Fruit fly (Drosophila melanogaster) whole organism, embryonic: ENCODE data around the gene CdGAPr.
A peak's percentile ranks its signal among the peaks of the same experiment; 100 is the strongest.

ENCODE experiments used
- Atf-2 ChIP-seq: fragments of 200-800 bp; sonication (Bioruptor generic); optimal IDR thresholded peaks from 2 replicates; lab custom pipeline; 2016; ENCODE audit warnings: missing biosample characterization, missing genetic modification characterization
- Atf6 ChIP-seq: fragments of 200-800 bp; sonication (Bioruptor generic); IDR thresholded peaks from 2 replicates; pipeline ENCODE4 v1.3.6; 2022; ENCODE audit warnings: missing biosample characterization, missing genetic modification characterization
- CG10366 ChIP-seq: fragments of 200-800 bp; sonication (Bioruptor generic); IDR thresholded peaks from 2 replicates; pipeline ENCODE4 v1.3.6; 2022; ENCODE audit warnings: missing biosample characterization, missing genetic modification characterization
- CG10979 ChIP-seq: fragments of 200-800 bp; sonication (Bioruptor generic); optimal IDR thresholded peaks from 2 replicates; lab custom pipeline; 2018; ENCODE audit warnings: missing biosample characterization, mild to moderate bottlenecking, missing genetic modification characterization, moderate library complexity
- CG12155 ChIP-seq: fragments of 200-800 bp; sonication (Bioruptor generic); optimal IDR thresholded peaks from 3 replicates; lab custom pipeline; 2016; ENCODE audit warnings: missing biosample characterization, missing genetic modification characterization
- CG12769 ChIP-seq: fragments of 200-800 bp; sonication (Bioruptor generic); optimal IDR thresholded peaks from 2 replicates; lab custom pipeline; 2019; ENCODE audit warnings: missing biosample characterization, mild to moderate bottlenecking, missing genetic modification characterization, moderate library complexity
- CG14860 ChIP-seq: fragments of 200-800 bp; sonication (Bioruptor generic); IDR thresholded peaks from 3 replicates; pipeline ENCODE4 v1.3.6; 2022; ENCODE audit warnings: missing biosample characterization, missing genetic modification characterization; ENCODE audit not compliant: partially characterized antibody
- CG17361 ChIP-seq: fragments of 200-800 bp; sonication (Bioruptor generic); IDR thresholded peaks from 3 replicates; pipeline ENCODE4 v1.3.6; 2022; ENCODE audit warnings: missing biosample characterization, missing genetic modification characterization
- CG2120 ChIP-seq: fragments of 200-800 bp; sonication (Bioruptor generic); optimal IDR thresholded peaks from 3 replicates; lab custom pipeline; 2016; ENCODE audit warnings: missing biosample characterization, missing genetic modification characterization
- CG31441 ChIP-seq: fragments of 200-800 bp; sonication (Bioruptor generic); IDR thresholded peaks from 2 replicates; pipeline ENCODE4 v1.3.6; 2022; ENCODE audit warnings: missing biosample characterization, missing genetic modification characterization
- CG32532 ChIP-seq: fragments of 200-800 bp; sonication (Bioruptor generic); IDR thresholded peaks from 2 replicates; pipeline ENCODE4 v1.3.6; 2022; ENCODE audit warnings: missing biosample characterization, missing genetic modification characterization
- CG4282 ChIP-seq: fragments of 200-800 bp; sonication (Bioruptor generic); optimal IDR thresholded peaks from 2 replicates; lab custom pipeline; 2016; ENCODE audit warnings: missing biosample characterization, missing genetic modification characterization
- CG5180 ChIP-seq: fragments of 200-800 bp; sonication (Bioruptor generic); optimal IDR thresholded peaks from 3 replicates; lab custom pipeline; 2017; ENCODE audit warnings: missing biosample characterization, missing genetic modification characterization, mild to moderate bottlenecking, moderate library complexity, missing genetic modification reagents
- CG6813 ChIP-seq: fragments of 200-800 bp; sonication (Bioruptor generic); optimal IDR thresholded peaks from 2 replicates; lab custom pipeline; 2017; ENCODE audit warnings: missing biosample characterization, missing genetic modification characterization, mild to moderate bottlenecking, moderate library complexity, missing genetic modification reagents
- CG6854 ChIP-seq: fragments of 200-800 bp; sonication (Bioruptor generic); optimal IDR thresholded peaks from 3 replicates; lab custom pipeline; 2017; ENCODE audit warnings: missing biosample characterization, mild to moderate bottlenecking, missing genetic modification characterization
- CG7372 ChIP-seq: fragments of 200-800 bp; sonication (Bioruptor generic); IDR thresholded peaks from 2 replicates; pipeline ENCODE4 v1.3.6; 2022; ENCODE audit warnings: missing biosample characterization, missing genetic modification characterization
- CG8478 ChIP-seq: fragments of >200 bp; optimal IDR thresholded peaks from 2 replicates; lab custom pipeline; 2018
- CrebB ChIP-seq: fragments of 200-800 bp; sonication (Bioruptor generic); optimal IDR thresholded peaks from 3 replicates; lab custom pipeline; 2018; ENCODE audit warnings: missing biosample characterization, mild to moderate bottlenecking, missing genetic modification characterization
- Dad ChIP-seq: fragments of 200-800 bp; sonication (Bioruptor generic); optimal IDR thresholded peaks from 3 replicates; lab custom pipeline; 2016; ENCODE audit warnings: missing biosample characterization, missing genetic modification characterization
- Deaf1 ChIP-seq: fragments of 200-800 bp; optimal IDR thresholded peaks from 3 replicates; lab custom pipeline; 2019; ENCODE audit warnings: missing biosample characterization, mild to moderate bottlenecking, missing genetic modification characterization, moderate library complexity
- E2f2 ChIP-seq: fragments of 200-800 bp; sonication (Bioruptor generic); IDR thresholded peaks from 2 replicates; pipeline ENCODE4 v1.3.6; 2022; ENCODE audit warnings: missing biosample characterization, missing genetic modification characterization
- HLH3B ChIP-seq: fragments of 200-800 bp; sonication (Bioruptor generic); IDR thresholded peaks from 2 replicates; pipeline ENCODE4 v1.3.6; 2022; ENCODE audit warnings: missing biosample characterization, missing genetic modification characterization
- Hr51 ChIP-seq, 2 experiments: fragments of 200-800 bp; sonication (Bioruptor generic); optimal IDR thresholded peaks; 2 replicates in 1 of 2; 3 replicates in 1 of 2; lab custom pipeline; 2016 to 2018; ENCODE audit warnings: missing biosample characterization in 2 of 2, missing genetic modification characterization in 2 of 2, mild to moderate bottlenecking in 1 of 2, moderate library complexity in 1 of 2
- Hr78 ChIP-seq, 2 experiments: fragments of 200-800 bp in 1 of 2; fragments of >200 bp in 1 of 2; sonication (Bioruptor generic) in 1 of 2; optimal IDR thresholded peaks; 2 replicates each; lab custom pipeline; 2017 to 2019; ENCODE audit warnings: missing biosample characterization in 2 of 2, missing genetic modification characterization in 2 of 2, mild to moderate bottlenecking in 1 of 2, moderate library complexity in 1 of 2
- Max ChIP-seq: fragments of 200-800 bp; sonication (Bioruptor generic); optimal IDR thresholded peaks from 2 replicates; lab custom pipeline; 2016; ENCODE audit warnings: missing biosample characterization, mild to moderate bottlenecking, missing genetic modification characterization
- Ptx1 ChIP-seq: fragments of 200-800 bp; sonication (Bioruptor generic); IDR thresholded peaks from 2 replicates; pipeline ENCODE4 v1.3.6; 2022; ENCODE audit warnings: missing biosample characterization, missing genetic modification characterization
- Rx ChIP-seq: fragments of 200-800 bp; sonication (Bioruptor generic); IDR thresholded peaks from 2 replicates; pipeline ENCODE4 v1.3.6; 2022; ENCODE audit warnings: missing biosample characterization, missing genetic modification characterization
- Sry-δ ChIP-seq: fragments of 200-800 bp; sonication (Bioruptor generic); optimal IDR thresholded peaks from 2 replicates; lab custom pipeline; 2016; ENCODE audit warnings: missing biosample characterization, missing genetic modification characterization
- ase ChIP-seq: fragments of 200-800 bp; sonication (Bioruptor generic); IDR thresholded peaks from 3 replicates; pipeline ENCODE4 v1.3.6; 2022; ENCODE audit warnings: missing biosample characterization, missing genetic modification characterization
- bbx ChIP-seq: fragments of 200-800 bp; sonication (Bioruptor generic); IDR thresholded peaks from 2 replicates; pipeline ENCODE4 v1.3.6; 2022; ENCODE audit warnings: missing biosample characterization, missing genetic modification characterization; ENCODE audit not compliant: partially characterized antibody
- chn ChIP-seq: fragments of 200-800 bp; sonication (Bioruptor generic); optimal IDR thresholded peaks from 2 replicates; lab custom pipeline; 2016; ENCODE audit warnings: missing biosample characterization, missing genetic modification characterization
- ci ChIP-seq: fragments of 200-800 bp; sonication (Bioruptor generic); IDR thresholded peaks from 3 replicates; pipeline ENCODE4 v1.3.6; 2022; ENCODE audit warnings: missing biosample characterization, missing genetic modification characterization
- da ChIP-seq: fragments of 200-800 bp; sonication (Bioruptor generic); optimal IDR thresholded peaks from 2 replicates; lab custom pipeline; 2016; ENCODE audit warnings: missing biosample characterization, missing genetic modification characterization
- dm ChIP-seq: fragments of 200-800 bp; sonication (Bioruptor generic); optimal IDR thresholded peaks from 3 replicates; lab custom pipeline; 2016; ENCODE audit warnings: missing biosample characterization, missing genetic modification characterization
- dysf ChIP-seq: fragments of 200-800 bp; sonication (Bioruptor generic); IDR thresholded peaks from 3 replicates; pipeline ENCODE4 v1.3.6; 2022; ENCODE audit warnings: missing biosample characterization, missing genetic modification characterization
- ems ChIP-seq: fragments of 200-800 bp; sonication (Bioruptor generic); optimal IDR thresholded peaks from 3 replicates; lab custom pipeline; 2016; ENCODE audit warnings: missing biosample characterization, missing genetic modification characterization
- kah ChIP-seq: fragments of 200-800 bp; sonication (Bioruptor generic); optimal IDR thresholded peaks from 2 replicates; lab custom pipeline; 2018; ENCODE audit warnings: missing biosample characterization, mild to moderate bottlenecking, missing genetic modification characterization
- knrl ChIP-seq: fragments of 200-800 bp; sonication (Bioruptor generic); IDR thresholded peaks from 3 replicates; pipeline ENCODE4 v1.3.6; 2022; ENCODE audit warnings: missing biosample characterization, missing genetic modification characterization; ENCODE audit not compliant: partially characterized antibody
- nerfin-1 ChIP-seq: fragments of 200-800 bp; sonication (Bioruptor generic); optimal IDR thresholded peaks from 3 replicates; lab custom pipeline; 2019; ENCODE audit warnings: missing biosample characterization, mild to moderate bottlenecking, missing genetic modification characterization, moderate library complexity
- nom ChIP-seq: fragments of 200-800 bp; sonication (Bioruptor generic); optimal IDR thresholded peaks from 2 replicates; lab custom pipeline; 2017; ENCODE audit warnings: missing biosample characterization, missing genetic modification characterization, mild to moderate bottlenecking, moderate library complexity, missing genetic modification reagents
- onecut ChIP-seq: fragments of 200-800 bp; sonication (Bioruptor generic); IDR thresholded peaks from 2 replicates; pipeline ENCODE4 v1.3.6; 2022; ENCODE audit warnings: missing biosample characterization, missing genetic modification characterization
- prd ChIP-seq, 3 experiments: fragments of >200 bp in 2 of 3; fragments of 200-800 bp in 1 of 3; sonication (Bioruptor generic) in 1 of 3; optimal IDR thresholded peaks in 2 of 3; IDR thresholded peaks in 1 of 3; 2 replicates in 2 of 3; 3 replicates in 1 of 3; pipeline versions ENCODE4 v1.3.6 to Lab custom; 2017 to 2022; ENCODE audit warnings: missing biosample characterization in 1 of 3, missing genetic modification characterization in 1 of 3
- sens-2 ChIP-seq: fragments of 200-800 bp; sonication (Bioruptor generic); IDR thresholded peaks from 2 replicates; pipeline ENCODE4 v1.3.6; 2022; ENCODE audit warnings: missing biosample characterization, missing genetic modification characterization
- seq ChIP-seq: fragments of 200-800 bp; sonication (Bioruptor generic); IDR thresholded peaks from 2 replicates; pipeline ENCODE4 v1.3.6; 2022; ENCODE audit warnings: missing biosample characterization, missing genetic modification characterization
- slbo ChIP-seq: fragments of 200-800 bp; sonication (Bioruptor generic); IDR thresholded peaks from 2 replicates; pipeline ENCODE4 v1.3.6; 2022; ENCODE audit warnings: missing biosample characterization, missing genetic modification characterization
- sqz ChIP-seq: fragments of 200-800 bp; sonication (Bioruptor generic); optimal IDR thresholded peaks from 3 replicates; lab custom pipeline; 2018; ENCODE audit warnings: missing biosample characterization, mild to moderate bottlenecking, missing genetic modification characterization
- usp ChIP-seq: fragments of >200 bp; optimal IDR thresholded peaks from 2 replicates; lab custom pipeline; 2017; ENCODE audit warnings: missing biosample characterization, missing genetic modification characterization
- wek ChIP-seq: fragments of 200-800 bp; sonication (Bioruptor generic); optimal IDR thresholded peaks from 3 replicates; lab custom pipeline; 2018; ENCODE audit warnings: missing biosample characterization, mild to moderate bottlenecking, missing genetic modification characterization, moderate library complexity

Gene CdGAPr

DNA sequence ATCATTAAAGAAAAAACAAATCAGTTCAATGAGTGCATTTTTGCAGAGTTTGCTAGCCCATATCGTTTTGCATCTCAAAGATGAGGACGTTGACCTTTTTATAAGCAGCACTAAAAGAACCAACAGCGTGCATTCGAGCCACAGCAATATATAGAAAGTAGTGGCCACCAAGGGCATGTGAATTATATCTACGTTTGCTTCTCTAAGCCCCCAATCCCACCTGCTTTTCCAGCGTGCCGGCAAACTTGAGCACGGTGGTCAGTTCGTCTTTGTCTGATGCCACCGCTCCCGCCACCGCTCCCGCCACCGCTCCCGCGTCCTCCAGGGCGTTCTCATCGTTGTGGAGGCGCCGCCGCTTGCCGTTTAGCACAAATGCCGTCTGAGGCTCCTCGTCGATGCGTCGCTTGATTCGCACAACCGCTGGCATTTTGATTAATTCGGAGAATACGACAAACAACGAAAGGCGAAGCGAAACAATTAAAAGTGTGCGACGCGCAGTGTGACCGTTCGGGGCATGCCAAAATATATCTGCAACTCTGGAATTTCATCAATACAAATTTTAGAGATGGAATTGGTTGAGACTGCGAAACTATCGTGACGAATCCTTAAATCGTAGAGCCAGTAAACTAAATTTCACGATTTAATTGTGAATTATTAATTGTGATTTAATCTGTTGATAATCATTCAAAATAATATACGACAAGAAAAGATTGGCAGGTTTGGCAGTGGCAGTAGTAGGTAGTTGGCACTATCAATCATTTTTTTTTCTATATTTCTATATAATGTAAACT, 3.8 kb upstream of the CdGAPr start (continued):
- peak; percentile 12 to 21 for TF ChIP-seq Hr51 (GFP tag; optimal IDR thresholded peaks at IDR 0.05; lab: Kevin White, UChicago)
- no peak for TF ChIP-seq sqz (GFP tag; lab: Kevin White, UChicago)
- TF ChIP-seq usp (GFP tag; lab: Kevin White, UChicago) = no peak
- TF ChIP-seq kah (GFP tag; lab: Kevin White, UChicago) = no peak
- peak; percentile 81 for TF ChIP-seq bbx (GFP tag; lab: Robert Waterston, UW)
- 0 out of 2 replicates have a peak, but pooled peaks have one; percentile 51 for TF ChIP-seq onecut (GFP tag; lab: Robert Waterston, UW)
- peak; percentile 60; the same call in 2 of the 3 replicates for TF ChIP-seq CG17361 (GFP tag; lab: Robert Waterston, UW)
- no peak for TF ChIP-seq Atf6
- TF ChIP-seq da (GFP tag; lab: Kevin White, UChicago) = no peak
- no peak for TF ChIP-seq prd (optimal IDR thresholded peaks at IDR 0.05; lab: Kevin White, UChicago)
- TF ChIP-seq prd (GFP tag; IDR thresholded peaks at IDR 0.05; lab: Robert Waterston, UW) = peak; percentile 62; the same call in 2 of the 3 replicates
- peak; percentile 95 for TF ChIP-seq Sry-δ (GFP tag; lab: Kevin White, UChicago)
- TF ChIP-seq Max (GFP tag; lab: Kevin White, UChicago) = peak; percentile 50
- peak; percentile 54 for TF ChIP-seq CG14860 (GFP tag; lab: Robert Waterston, UW)
- TF ChIP-seq wek (GFP tag; lab: Kevin White, UChicago) = no peak
- peak; percentile 22 for TF ChIP-seq CrebB (tag; lab: Kevin White, UChicago)
- TF ChIP-seq sens-2 (GFP tag; lab: Robert Waterston, UW) = no peak
- TF ChIP-seq Ptx1 (GFP tag; lab: Robert Waterston, UW) = peak; percentile 40; the same call in 1 of the 2 replicates
- TF ChIP-seq CG6854 (GFP tag; lab: Kevin White, UChicago) = no peak
- TF ChIP-seq Rx (GFP tag; lab: Robert Waterston, UW) = no peak
- TF ChIP-seq Atf-2 (GFP tag; lab: Kevin White, UChicago) = peak; percentile 10
- TF ChIP-seq CG12155 (GFP tag; lab: Kevin White, UChicago) = peak; percentile 33
- TF ChIP-seq nerfin-1 = peak; percentile 13
- TF ChIP-seq ci = peak; percentile 56
- no peak for TF ChIP-seq CG8478 (lab: Kevin White, UChicago)
- TF ChIP-seq Hr78 (GFP tag; optimal IDR thresholded peaks at IDR 0.05; lab: Kevin White, UChicago) = no peak
- TF ChIP-seq seq (GFP tag; lab: Robert Waterston, UW) = no peak
- peak; percentile 60 for TF ChIP-seq E2f2
- TF ChIP-seq CG7372 (GFP tag; lab: Robert Waterston, UW) = no peak
- peak; percentile 39; the same call in 1 of the 2 replicates for TF ChIP-seq CG10366 (GFP tag; lab: Robert Waterston, UW)
- peak; percentile 79 for TF ChIP-seq CG2120 (GFP tag; lab: Kevin White, UChicago)
- TF ChIP-seq dm (GFP tag; lab: Kevin White, UChicago) = peak; percentile 44
- TF ChIP-seq CG5180 (GFP tag; lab: Kevin White, UChicago) = peak; percentile 16
- peak; percentile 60 for TF ChIP-seq CG12769
- peak; percentile 39; the same call in 1 of the 3 replicates for TF ChIP-seq dysf
- TF ChIP-seq slbo (GFP tag; lab: Robert Waterston, UW) = peak; percentile 76
- peak; percentile 2 for TF ChIP-seq chn
- TF ChIP-seq Dad = no peak
- peak; percentile 65 for TF ChIP-seq CG32532 (GFP tag; lab: Robert Waterston, UW)
- TF ChIP-seq ems (GFP tag; lab: Kevin White, UChicago) = peak; percentile 27
- TF ChIP-seq CG10979 = no peak
- no peak for TF ChIP-seq CG6813 (GFP tag; lab: Kevin White, UChicago)
- TF ChIP-seq CG31441 (GFP tag; lab: Robert Waterston, UW) = peak; percentile 66
- peak; percentile 83 for TF ChIP-seq knrl (GFP tag; lab: Robert Waterston, UW)
- peak; percentile 52 for TF ChIP-seq CG4282 (GFP tag; lab: Kevin White, UChicago)
- peak; percentile 12; the same call in 1 of the 2 replicates for TF ChIP-seq HLH3B (GFP tag; lab: Robert Waterston, UW)
- peak; percentile 42; the same call in 1 of the 3 replicates for TF ChIP-seq ase
- TF ChIP-seq Deaf1 = peak; percentile 39
- no peak for TF ChIP-seq nom
